Fruit fly (Drosophila melanogaster): ENCODE measurements around the gene m.

Gene m

dm6 chrX:11715263-11715659 is 38.8 kb upstream of the m start, which contains the start of gene Amun (continued):
- no peak for TF ChIP-seq CG4730 (GFP tag; IDR thresholded peaks at IDR 0.05)
- no peak for TF ChIP-seq CG32767 (GFP tag; IDR thresholded peaks at IDR 0.05)
- no peak for TF ChIP-seq Side (GFP tag; optimal IDR thresholded peaks at IDR 0.05)
- TF ChIP-seq bsh (GFP tag; optimal IDR thresholded peaks at IDR 0.05), result peak in 1 of 2 experiments; percentile 2
- no peak for TF ChIP-seq Awh (GFP tag; IDR thresholded peaks at IDR 0.05)
- TF ChIP-seq Pdp1 (GFP tag; optimal IDR thresholded peaks at IDR 0.05), result peak in 1 of 2 experiments; percentile 35
- TF ChIP-seq CG31224 (GFP tag; IDR thresholded peaks at IDR 0.05), result peak; percentile 31; the same call in 1 of the 2 replicates
- TF ChIP-seq chm (GFP tag; IDR thresholded peaks at IDR 0.05), result no peak
- peak; percentile 21 for TF ChIP-seq CG8944 (GFP tag; optimal IDR thresholded peaks at IDR 0.05)
- TF ChIP-seq CTCF (GFP tag; optimal IDR thresholded peaks at IDR 0.05), result no peak
- TF ChIP-seq CG14441 (GFP tag; IDR thresholded peaks at IDR 0.05), result peak; percentile 50
- TF ChIP-seq ranshi (GFP tag; IDR thresholded peaks at IDR 0.05), result peak; percentile 21; the same call in 1 of the 2 replicates
- no peak for TF ChIP-seq da (GFP tag; optimal IDR thresholded peaks at IDR 0.05)
- TF ChIP-seq ham (GFP tag; IDR thresholded peaks at IDR 0.05), result no peak
- no peak for TF ChIP-seq CG10565 (GFP tag; optimal IDR thresholded peaks at IDR 0.05)
- no peak for TF ChIP-seq CG8290 (GFP tag; optimal IDR thresholded peaks at IDR 0.05)
- TF ChIP-seq CG8290 (tag; optimal IDR thresholded peaks at IDR 0.05), result peak in 1 of 2 experiments; percentile 56
- no peak for TF ChIP-seq gcm2 (GFP tag; optimal IDR thresholded peaks at IDR 0.05)
- TF ChIP-seq ab (GFP tag; optimal IDR thresholded peaks at IDR 0.05), result no peak
- no peak for TF ChIP-seq Dll (GFP tag; IDR thresholded peaks at IDR 0.05; ENCODE audit: partially characterized antibody)
- no peak for TF ChIP-seq lbe (GFP tag; optimal IDR thresholded peaks at IDR 0.05)
- peak; percentile 28 for TF ChIP-seq sob (GFP tag; IDR thresholded peaks at IDR 0.05)
- no peak for TF ChIP-seq Scr (GFP tag; IDR thresholded peaks at IDR 0.05; ENCODE audit: partially characterized antibody)
- TF ChIP-seq CG7372 (GFP tag; IDR thresholded peaks at IDR 0.05), result no peak
- no peak for TF ChIP-seq CG18476 (GFP tag; optimal IDR thresholded peaks at IDR 0.05)
- TF ChIP-seq Dip3 (GFP tag; optimal IDR thresholded peaks at IDR 0.05), result peak; percentile 41
- TF ChIP-seq CG12071 (GFP tag; optimal IDR thresholded peaks at IDR 0.05), result peak; percentile 31
- no peak for TF ChIP-seq dm (GFP tag; optimal IDR thresholded peaks at IDR 0.05)
- 0 out of 2 replicates have a peak, but pooled peaks have one; percentile 13 for TF ChIP-seq CG3847 (GFP tag; IDR thresholded peaks at IDR 0.05)
- no peak for TF ChIP-seq CG17912 (GFP tag; optimal IDR thresholded peaks at IDR 0.05)
- TF ChIP-seq Med (GFP tag), result peak; percentile 75
- TF ChIP-seq crp (GFP tag; optimal IDR thresholded peaks at IDR 0.05), result no peak
- TF ChIP-seq lov (optimal IDR thresholded peaks at IDR 0.05), result no peak
- TF ChIP-seq lov (GFP tag; IDR thresholded peaks at IDR 0.05), result no peak
- no peak for TF ChIP-seq CG7963 (GFP tag; IDR thresholded peaks at IDR 0.05; ENCODE audit: partially characterized antibody)
- no peak for TF ChIP-seq E2f1 (GFP tag; IDR thresholded peaks at IDR 0.05)
- no peak for TF ChIP-seq exex (tag; optimal IDR thresholded peaks at IDR 0.05)
- no peak for TF ChIP-seq Kr (GFP tag; optimal IDR thresholded peaks at IDR 0.05)
- TF ChIP-seq h (optimal IDR thresholded peaks at IDR 0.05), result no peak
- TF ChIP-seq CG17802 (tag; optimal IDR thresholded peaks at IDR 0.05), result peak; percentile 7
- no peak for TF ChIP-seq MTF-1 (GFP tag; optimal IDR thresholded peaks at IDR 0.05; ENCODE audit: borderline replicate concordance)
- no peak for TF ChIP-seq CG13775 (GFP tag; optimal IDR thresholded peaks at IDR 0.05)
- no peak for TF ChIP-seq CG7928 (GFP tag; optimal IDR thresholded peaks at IDR 0.05)
- TF ChIP-seq Myb (GFP tag; optimal IDR thresholded peaks at IDR 0.05), result no peak
- peak; percentile 14; the same call in 1 of the 3 replicates for TF ChIP-seq B-H1 (GFP tag; IDR thresholded peaks at IDR 0.05)
- no peak for TF ChIP-seq CG7745 (tag; optimal IDR thresholded peaks at IDR 0.05)
- no peak for TF ChIP-seq sim (GFP tag; IDR thresholded peaks at IDR 0.05)
- TF ChIP-seq CG12391 (tag; optimal IDR thresholded peaks at IDR 0.05), result peak; percentile 4
- no peak for TF ChIP-seq prd (optimal IDR thresholded peaks at IDR 0.05)
- TF ChIP-seq prd (GFP tag; IDR thresholded peaks at IDR 0.05), result peak; percentile 45
- TF ChIP-seq wor (GFP tag; IDR thresholded peaks at IDR 0.05), result no peak
- TF ChIP-seq ems (GFP tag; optimal IDR thresholded peaks at IDR 0.05), result peak; percentile 34
- no peak for TF ChIP-seq HmgD (GFP tag; optimal IDR thresholded peaks at IDR 0.05)
